Fruit fly (Drosophila melanogaster): ENCODE results near the gene yata.

Gene yata

dm6 chr3R:29797183-29797582 lies 48.2 kb downstream of the yata start:
- no peak for TF ChIP-seq CTCF (optimal IDR thresholded peaks at IDR 0.05)
- TF ChIP-seq CG8478 (optimal IDR thresholded peaks at IDR 0.05) = no peak

DNA sequence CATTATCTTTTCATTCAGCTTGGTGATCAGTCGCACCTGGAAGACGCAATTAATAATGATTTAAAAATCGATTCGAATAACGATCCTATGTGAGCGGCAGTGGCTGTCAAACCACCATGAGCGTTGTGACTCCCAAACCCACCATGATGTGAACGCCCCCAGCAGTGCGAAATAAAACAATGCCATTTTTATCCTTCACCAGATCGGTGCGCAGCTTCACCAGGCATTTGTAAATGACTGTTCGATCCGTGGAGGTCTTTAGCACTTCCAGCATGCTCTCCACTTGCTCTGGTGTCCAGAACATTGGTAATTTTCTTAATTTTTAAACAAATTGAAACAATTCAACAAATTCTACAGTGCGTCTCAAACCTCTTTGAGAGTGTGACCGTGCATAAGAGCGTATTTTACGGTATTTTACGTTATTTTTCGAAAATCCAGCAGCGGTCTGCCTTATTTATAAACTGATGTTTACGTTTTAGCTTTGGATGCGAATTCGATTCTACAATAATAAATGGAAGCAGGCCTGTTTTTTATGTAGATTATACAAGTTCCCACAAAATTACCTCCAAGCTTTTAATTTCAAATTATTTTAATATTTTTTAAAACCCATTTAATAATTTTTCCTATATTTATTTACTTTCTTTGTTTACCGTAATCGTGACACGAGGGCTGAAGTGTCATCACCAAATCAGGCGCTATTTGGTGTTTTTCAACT lies 50.1 kb downstream of the yata start, which contains the start of the genes Rnb and Drice:
Gene Rnb (minus strand): TSS at position 389 of the 715 bp plus-strand sequence.
Gene Drice (plus strand): TSS at position 693 of the 715 bp plus-strand sequence.
- TF ChIP-seq CTCF (optimal IDR thresholded peaks at IDR 0.05) (peak; percentile 16 to 25), CG8478 (optimal IDR thresholded peaks at IDR 0.05) (no peak)

- no peak for TF ChIP-seq CG8478 (optimal IDR thresholded peaks at IDR 0.05)
- no peak for TF ChIP-seq CTCF (optimal IDR thresholded peaks at IDR 0.05)
These were observed 50.6 kb downstream of the yata start for dm6 chr3R:29799681-29800028.

dm6 chr3R:29802753-29803313 lies 53.8 kb downstream of the yata start, which contains the start of the genes Etfb and CG7789:
Gene Etfb, minus strand, starts transcription at chr3R:29802945.
Gene CG7789, plus strand, starts transcription at chr3R:29803196.
- TF ChIP-seq CTCF (optimal IDR thresholded peaks at IDR 0.05) = no peak
- TF ChIP-seq CG8478 (optimal IDR thresholded peaks at IDR 0.05) = no peak

Measured in S2 (cell line).